Worm (Caenorhabditis elegans) whole organism, late embryonic: ENCODE measurements around the gene ribo-1.
A peak's percentile ranks its signal among the peaks of the same experiment; 100 is the strongest.

Experiments used
- C08G9.2 ChIP-seq: sonication (generic microtip); optimal IDR thresholded peaks from 2 replicates; lab custom pipeline; 2016; ENCODE audit warnings: mild to moderate bottlenecking, missing genetic modification characterization, moderate library complexity, missing compliant biosample characterization
- C38D4.7 ChIP-seq: fragments of 200-800 bp; sonication (Bioruptor generic); optimal IDR thresholded peaks from 2 replicates; lab custom pipeline; 2018; ENCODE audit warnings: mild to moderate bottlenecking, missing genetic modification characterization, moderate library complexity, missing compliant biosample characterization
- F13H6.1 ChIP-seq: sonication (generic microtip); optimal IDR thresholded peaks from 2 replicates; lab custom pipeline; 2016; ENCODE audit warnings: missing genetic modification characterization, missing compliant biosample characterization
- K02D7.2 ChIP-seq: sonication (generic microtip); optimal IDR thresholded peaks from 2 replicates; lab custom pipeline; 2017; ENCODE audit warnings: mild to moderate bottlenecking, missing genetic modification characterization, missing compliant biosample characterization
- K09A11.1 ChIP-seq: sonication (generic microtip); optimal IDR thresholded peaks from 2 replicates; lab custom pipeline; 2017; ENCODE audit warnings: antibody characterized with exemption, mild to moderate bottlenecking, missing genetic modification characterization, missing compliant biosample characterization; ENCODE audit not compliant: insufficient read depth
- Y22D7AL.16 ChIP-seq: sonication (generic microtip); optimal IDR thresholded peaks from 2 replicates; lab custom pipeline; 2016; ENCODE audit warnings: missing genetic modification characterization, missing compliant biosample characterization
- ahr-1 ChIP-seq: sonication (generic microtip); optimal IDR thresholded peaks from 2 replicates; lab custom pipeline; 2016; ENCODE audit warnings: missing genetic modification characterization, missing compliant biosample characterization
- ama-1 ChIP-seq: fragments of 150-350 bp; optimal IDR thresholded peaks from 2 replicates; lab custom pipeline; 2014
- ceh-14 ChIP-seq: sonication (generic microtip); optimal IDR thresholded peaks from 2 replicates; lab custom pipeline; 2016; ENCODE audit warnings: missing genotype, missing genetic modification characterization, missing compliant biosample characterization
- ceh-18 ChIP-seq: sonication (generic microtip); optimal IDR thresholded peaks from 2 replicates; lab custom pipeline; 2016; ENCODE audit warnings: missing genetic modification characterization, missing compliant biosample characterization
- ceh-2 ChIP-seq: sonication (generic microtip); optimal IDR thresholded peaks from 2 replicates; lab custom pipeline; 2016; ENCODE audit warnings: missing genotype, missing genetic modification characterization, missing compliant biosample characterization
- ceh-31 ChIP-seq: sonication (generic microtip); optimal IDR thresholded peaks from 2 replicates; lab custom pipeline; 2016; ENCODE audit warnings: missing genetic modification characterization, missing compliant biosample characterization
- ceh-45 ChIP-seq: fragments of 200-800 bp; sonication (Bioruptor generic); IDR thresholded peaks from 2 replicates; pipeline ENCODE4 v1.3.6; 2022; ENCODE audit warnings: missing genetic modification reagents, missing genetic modification characterization, missing compliant biosample characterization
- ceh-48 ChIP-seq: sonication (generic microtip); optimal IDR thresholded peaks from 2 replicates; lab custom pipeline; 2016; ENCODE audit warnings: missing genetic modification characterization, inconsistent platforms, missing compliant biosample characterization
- ceh-6 ChIP-seq: fragments of 200-800 bp; sonication (Bioruptor generic); optimal IDR thresholded peaks from 2 replicates; lab custom pipeline; 2018; ENCODE audit warnings: mild to moderate bottlenecking, missing genetic modification characterization, missing compliant biosample characterization
- ceh-9 ChIP-seq: sonication (generic microtip); optimal IDR thresholded peaks from 2 replicates; lab custom pipeline; 2016; ENCODE audit warnings: mild to moderate bottlenecking, missing genetic modification characterization, inconsistent platforms, missing compliant biosample characterization
- dmd-4 ChIP-seq: sonication (generic microtip); optimal IDR thresholded peaks from 2 replicates; lab custom pipeline; 2016; ENCODE audit warnings: borderline replicate concordance, missing genetic modification characterization, missing compliant biosample characterization
- dve-1 ChIP-seq: sonication (generic microtip); optimal IDR thresholded peaks from 2 replicates; lab custom pipeline; 2017; ENCODE audit warnings: antibody characterized with exemption, mild to moderate bottlenecking, missing genetic modification characterization, missing compliant biosample characterization
- elt-2 ChIP-seq: sonication (generic microtip); optimal IDR thresholded peaks from 2 replicates; lab custom pipeline; 2016; ENCODE audit warnings: missing genetic modification reagents, missing genetic modification characterization, missing compliant biosample characterization
- elt-4 ChIP-seq: sonication (generic microtip); optimal IDR thresholded peaks from 2 replicates; lab custom pipeline; 2016; ENCODE audit warnings: missing genetic modification characterization, missing compliant biosample characterization
- ets-4 ChIP-seq: sonication (generic microtip); optimal IDR thresholded peaks from 2 replicates; lab custom pipeline; 2016; ENCODE audit warnings: missing genetic modification characterization, missing compliant biosample characterization
- fkh-10 ChIP-seq: fragments of 150-350 bp; optimal IDR thresholded peaks from 2 replicates; lab custom pipeline; 2014; ENCODE audit warnings: missing biosample characterization, missing genetic modification reagents, missing genetic modification characterization
- fkh-6 ChIP-seq: sonication (generic microtip); optimal IDR thresholded peaks from 2 replicates; lab custom pipeline; 2016; ENCODE audit warnings: missing genetic modification characterization, missing compliant biosample characterization
- hlh-30 ChIP-seq: sonication (generic microtip); optimal IDR thresholded peaks from 2 replicates; lab custom pipeline; 2017; ENCODE audit warnings: antibody characterized with exemption, missing genetic modification characterization, missing compliant biosample characterization; ENCODE audit not compliant: insufficient read depth
- hlh-8 ChIP-seq: sonication (generic microtip); optimal IDR thresholded peaks from 2 replicates; lab custom pipeline; 2016; ENCODE audit warnings: missing genotype, missing genetic modification characterization, missing compliant biosample characterization
- nfya-1 ChIP-seq: sonication (generic microtip); optimal IDR thresholded peaks from 2 replicates; lab custom pipeline; 2017; ENCODE audit warnings: missing genetic modification characterization, mild to moderate bottlenecking, missing compliant biosample characterization, antibody characterized with exemption, moderate library complexity
- nhr-232 ChIP-seq: sonication (generic microtip); optimal IDR thresholded peaks from 2 replicates; lab custom pipeline; 2016; ENCODE audit warnings: missing genetic modification characterization, missing compliant biosample characterization
- npax-4 ChIP-seq: sonication (generic microtip); optimal IDR thresholded peaks from 2 replicates; lab custom pipeline; 2016; ENCODE audit warnings: missing genetic modification characterization, missing compliant biosample characterization
- pat-9 ChIP-seq: fragments of 200-800 bp; sonication (Bioruptor generic); optimal IDR thresholded peaks from 2 replicates; lab custom pipeline; 2018; ENCODE audit warnings: mild to moderate bottlenecking, missing genetic modification characterization, moderate library complexity, missing compliant biosample characterization
- pax-1 ChIP-seq: fragments of 150-350 bp; optimal IDR thresholded peaks from 2 replicates; lab custom pipeline; 2014; ENCODE audit warnings: missing biosample characterization, missing genetic modification characterization
- pha-4 ChIP-seq: fragments of 150-350 bp; optimal IDR thresholded peaks from 2 replicates; lab custom pipeline; 2018; ENCODE audit warnings: missing biosample characterization, missing genetic modification reagents, missing genetic modification characterization
- rnt-1 ChIP-seq: sonication (generic microtip); optimal IDR thresholded peaks from 2 replicates; lab custom pipeline; 2016; ENCODE audit warnings: missing genetic modification characterization, missing compliant biosample characterization
- syd-9 ChIP-seq: sonication (generic microtip); optimal IDR thresholded peaks from 2 replicates; lab custom pipeline; 2016; ENCODE audit warnings: mild to moderate bottlenecking, missing genetic modification characterization, moderate library complexity, missing compliant biosample characterization
- ttx-3 ChIP-seq: sonication (generic microtip); optimal IDR thresholded peaks from 2 replicates; lab custom pipeline; 2016; ENCODE audit warnings: missing genetic modification reagents, missing genetic modification characterization, missing compliant biosample characterization
- unc-3 ChIP-seq, 2 experiments: fragments of 200-800 bp in 1 of 2; sonication (Bioruptor generic) in 1 of 2; sonication (generic microtip) in 1 of 2; conservative IDR thresholded peaks in 1 of 2; optimal IDR thresholded peaks in 1 of 2; 2 replicates each; pipeline versions ENCODE4 v1.3.6 to Lab custom; 2016 to 2022; ENCODE audit warnings: missing compliant biosample characterization in 2 of 2, missing genetic modification characterization in 2 of 2, missing genetic modification reagents in 1 of 2
- unc-42 ChIP-seq: sonication (generic microtip); optimal IDR thresholded peaks from 2 replicates; lab custom pipeline; 2016; ENCODE audit warnings: missing genotype, missing genetic modification characterization, missing compliant biosample characterization
- unc-55 ChIP-seq: sonication (generic microtip); optimal IDR thresholded peaks from 2 replicates; lab custom pipeline; 2017; ENCODE audit warnings: missing biosample characterization, missing genetic modification reagents, missing genetic modification characterization
- zip-5 ChIP-seq: sonication (generic microtip); optimal IDR thresholded peaks from 2 replicates; lab custom pipeline; 2016; ENCODE audit warnings: missing genetic modification characterization, missing compliant biosample characterization

The ribo-1 gene

DNA sequence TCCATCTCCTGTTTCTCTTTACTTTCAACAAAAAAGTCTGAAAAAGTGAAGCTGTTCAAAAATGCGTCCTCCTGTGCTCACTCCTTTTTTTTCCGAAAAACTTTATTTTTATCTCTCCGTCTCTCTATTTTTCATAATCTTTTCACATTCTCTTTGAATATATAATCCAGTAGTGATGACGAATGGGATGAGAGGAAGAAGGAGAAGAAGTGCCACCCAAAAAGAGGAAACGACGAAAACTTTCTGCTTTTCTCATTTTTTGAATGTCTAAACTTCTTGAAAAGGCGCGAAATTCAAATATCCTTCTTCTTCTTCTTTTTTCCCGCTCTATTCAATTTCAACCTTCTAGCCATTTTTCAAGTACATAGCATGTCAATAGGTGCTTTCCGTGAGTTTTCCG is 44.2 kb downstream of the ribo-1 start:
- TF ChIP-seq ttx-3 (no peak), unc-42 (tag; lab: Kevin White, UChicago) (peak; percentile 25), ceh-18 (tag; lab: Kevin White, UChicago) (no peak), npax-4 (tag; lab: Kevin White, UChicago) (no peak), fkh-6 (tag; lab: Kevin White, UChicago) (no peak)

DNA sequence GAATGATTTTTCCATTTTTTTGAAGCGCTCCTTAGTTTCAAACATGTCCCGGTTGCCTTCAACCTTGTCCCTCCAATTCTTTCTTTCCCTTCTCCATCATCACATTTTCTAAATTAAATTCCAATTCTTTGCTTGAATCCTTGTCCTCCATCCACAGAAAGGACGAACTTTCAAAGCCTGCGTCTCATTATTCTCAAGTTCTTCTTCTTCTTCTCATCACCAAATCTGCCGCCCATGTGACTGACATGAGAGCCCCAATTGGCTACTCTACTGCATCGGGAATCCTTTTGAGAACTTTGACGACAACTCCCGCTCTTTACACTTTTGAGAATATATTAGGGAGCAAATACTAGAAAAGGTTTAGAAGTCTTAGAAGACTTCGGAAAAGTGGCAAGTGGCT is 46.2 kb downstream of the ribo-1 start:
- TF ChIP-seq ceh-45 = no peak
- TF ChIP-seq nhr-232 = no peak
- no peak for TF ChIP-seq zip-5 (tag; lab: Kevin White, UChicago)
- TF ChIP-seq nfya-1 (tag; lab: Kevin White, UChicago) = peak; percentile 52
- TF ChIP-seq ceh-31 (tag; lab: Kevin White, UChicago) = peak; percentile 25
- no peak for TF ChIP-seq rnt-1 (tag; lab: Kevin White, UChicago)
- peak; percentile 96 for TF ChIP-seq unc-42 (tag; lab: Kevin White, UChicago)
- no peak for TF ChIP-seq pha-4 (tag; lab: Kevin White, UChicago)
- TF ChIP-seq ceh-18 (tag; lab: Kevin White, UChicago) = no peak
- TF ChIP-seq unc-55 (GFP tag; lab: Kevin White, UChicago) = peak; percentile 32
- TF ChIP-seq C38D4.7 (GFP tag; lab: Kevin White, UChicago) = no peak
- TF ChIP-seq unc-3 (GFP tag; conservative IDR thresholded peaks at IDR 0.05; lab: Robert Waterston, UW) = no peak
- no peak for TF ChIP-seq unc-3 (tag; optimal IDR thresholded peaks at IDR 0.05; lab: Kevin White, UChicago)
- TF ChIP-seq K02D7.2 (tag; lab: Kevin White, UChicago) = no peak

DNA sequence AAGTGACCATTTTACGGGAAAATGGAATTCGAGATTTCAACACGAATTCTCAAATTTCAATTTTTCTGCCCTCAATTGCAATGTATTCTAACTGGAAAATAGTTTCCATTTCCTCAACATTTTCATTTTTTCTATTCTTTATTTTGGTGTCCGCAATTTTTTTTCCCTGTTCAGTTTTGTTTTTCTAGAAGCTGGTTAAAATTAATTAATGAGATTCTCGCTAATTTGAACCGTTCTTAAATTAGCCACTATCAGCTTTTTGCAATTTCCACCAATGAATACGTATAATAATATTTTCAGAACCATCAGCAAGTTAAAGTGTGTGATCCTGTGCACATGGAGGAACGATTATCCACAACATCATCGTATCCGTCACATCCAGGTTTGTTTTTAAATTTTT is 46.9 kb downstream of the ribo-1 start, which contains the start of gene jnk-1:
Gene jnk-1, plus strand, starts transcription at position 301 of the 400 bp plus-strand sequence.
- no peak for TF ChIP-seq hlh-30 (tag; lab: Kevin White, UChicago)

DNA sequence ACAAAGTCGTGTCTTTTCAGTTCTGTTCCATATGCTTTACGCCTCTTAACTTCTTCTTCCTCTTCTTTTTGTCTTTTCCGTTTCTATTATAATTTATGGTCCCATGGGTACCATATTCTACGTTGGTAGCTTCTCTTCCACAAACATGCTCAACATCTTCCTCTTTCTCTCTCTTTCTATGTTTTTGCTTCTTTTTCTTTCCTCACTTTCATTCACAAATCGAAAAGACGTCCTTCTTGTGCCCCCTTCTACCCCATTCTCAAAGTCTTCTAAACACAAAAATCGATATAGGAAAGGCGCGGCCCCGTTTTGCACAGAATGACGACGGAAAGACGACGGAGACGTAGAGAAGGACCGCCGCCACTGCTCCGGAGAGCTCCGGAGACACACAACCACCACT is 48.2 kb downstream of the ribo-1 start:
- no peak for TF ChIP-seq K02D7.2 (tag; lab: Kevin White, UChicago)
- TF ChIP-seq ceh-6 (GFP tag; lab: Kevin White, UChicago) = no peak
- no peak for TF ChIP-seq ets-4 (tag; lab: Kevin White, UChicago)
- TF ChIP-seq fkh-10 (GFP tag; lab: Kevin White, UChicago) = no peak
- TF ChIP-seq elt-4 = no peak
- no peak for TF ChIP-seq ahr-1
- TF ChIP-seq syd-9 (tag; lab: Kevin White, UChicago) = no peak
- no peak for TF ChIP-seq pax-1
- TF ChIP-seq ceh-2 = no peak
- no peak for TF ChIP-seq ceh-45
- TF ChIP-seq hlh-8 (tag; lab: Kevin White, UChicago) = no peak
- no peak for TF ChIP-seq fkh-6 (tag; lab: Kevin White, UChicago)
- TF ChIP-seq ceh-31 (tag; lab: Kevin White, UChicago) = peak; percentile 45
- no peak for TF ChIP-seq ceh-9 (tag; lab: Kevin White, UChicago)
- peak; percentile 95 for TF ChIP-seq ceh-48 (tag; lab: Kevin White, UChicago)
- TF ChIP-seq C08G9.2 (tag; lab: Kevin White, UChicago) = no peak
- no peak for TF ChIP-seq K09A11.1 (tag; lab: Kevin White, UChicago)
- TF ChIP-seq unc-55 (GFP tag; lab: Kevin White, UChicago) = peak; percentile 23
- TF ChIP-seq pha-4 (tag; lab: Kevin White, UChicago) = no peak
- no peak for TF ChIP-seq unc-3 (GFP tag; conservative IDR thresholded peaks at IDR 0.05; lab: Robert Waterston, UW)
- peak; percentile 52 for TF ChIP-seq unc-3 (tag; optimal IDR thresholded peaks at IDR 0.05; lab: Kevin White, UChicago)
- no peak for TF ChIP-seq Y22D7AL.16
- TF ChIP-seq ama-1 (lab: Kevin White, UChicago) = no peak
- TF ChIP-seq elt-2 (tag; lab: Kevin White, UChicago) = no peak
- no peak for TF ChIP-seq dmd-4 (tag; lab: Kevin White, UChicago)
- TF ChIP-seq nfya-1 (tag; lab: Kevin White, UChicago) = peak; percentile 50
- TF ChIP-seq pat-9 = no peak
- no peak for TF ChIP-seq ceh-14 (tag; lab: Kevin White, UChicago)
- TF ChIP-seq hlh-30 (tag; lab: Kevin White, UChicago) = no peak
- TF ChIP-seq dve-1 (tag; lab: Kevin White, UChicago) = no peak
- TF ChIP-seq zip-5 (tag; lab: Kevin White, UChicago) = no peak
- TF ChIP-seq F13H6.1 (tag; lab: Kevin White, UChicago) = no peak
